Fruit fly (Drosophila melanogaster) whole organism, embryonic: Measurements from ENCODE around the gene CG11912.
A peak's percentile ranks its signal among the peaks of the same experiment; 100 is the strongest.

ENCODE experiments used
- ATbp ChIP-seq: fragments of 200-800 bp; sonication (Bioruptor generic); optimal IDR thresholded peaks from 2 replicates; lab custom pipeline; 2017; ENCODE audit warnings: missing biosample characterization, mild to moderate bottlenecking, missing genetic modification characterization, missing genetic modification reagents
- Bgb ChIP-seq: fragments of 200-800 bp; sonication (Bioruptor generic); IDR thresholded peaks from 2 replicates; pipeline ENCODE4 v1.3.6; 2022; ENCODE audit warnings: missing biosample characterization, missing genetic modification characterization; ENCODE audit not compliant: partially characterized antibody
- CG10654 ChIP-seq: fragments of 200-800 bp; sonication (Bioruptor generic); optimal IDR thresholded peaks from 2 replicates; lab custom pipeline; 2016; ENCODE audit warnings: missing biosample characterization, missing genetic modification characterization
- CG12071 ChIP-seq: fragments of 200-800 bp; sonication (Bioruptor generic); optimal IDR thresholded peaks from 3 replicates; lab custom pipeline; 2018; ENCODE audit warnings: missing biosample characterization, mild to moderate bottlenecking, missing genetic modification characterization
- CG12391 ChIP-seq: fragments of 200-800 bp; sonication (Bioruptor generic); optimal IDR thresholded peaks from 3 replicates; lab custom pipeline; 2018; ENCODE audit warnings: missing biosample characterization, mild to moderate bottlenecking, missing genetic modification characterization, moderate library complexity
- CG14710 ChIP-seq: fragments of 200-800 bp; sonication (Bioruptor generic); optimal IDR thresholded peaks from 3 replicates; lab custom pipeline; 2019; ENCODE audit warnings: missing biosample characterization, mild to moderate bottlenecking, missing genetic modification characterization, moderate library complexity
- CG15269 ChIP-seq: fragments of 200-800 bp; sonication (Bioruptor generic); optimal IDR thresholded peaks from 2 replicates; lab custom pipeline; 2018; ENCODE audit warnings: missing biosample characterization, mild to moderate bottlenecking, missing genetic modification characterization, moderate library complexity
- CG15479 ChIP-seq: fragments of 200-800 bp; sonication (Bioruptor generic); optimal IDR thresholded peaks from 3 replicates; lab custom pipeline; 2019; ENCODE audit warnings: missing biosample characterization, mild to moderate bottlenecking, missing genetic modification characterization, moderate library complexity
- CG17912 ChIP-seq: fragments of 200-800 bp; sonication (Bioruptor generic); optimal IDR thresholded peaks from 2 replicates; lab custom pipeline; 2018; ENCODE audit warnings: missing biosample characterization, mild to moderate bottlenecking, missing genetic modification characterization
- CG18476 ChIP-seq: fragments of 200-800 bp; sonication (Bioruptor generic); optimal IDR thresholded peaks from 2 replicates; lab custom pipeline; 2016; ENCODE audit warnings: missing biosample characterization, mild to moderate bottlenecking, missing genetic modification characterization
- CG30020 ChIP-seq: fragments of 200-800 bp; optimal IDR thresholded peaks from 2 replicates; lab custom pipeline; 2019; ENCODE audit warnings: missing biosample characterization, mild to moderate bottlenecking, missing genetic modification characterization, moderate library complexity
- CG30431 ChIP-seq: fragments of 200-800 bp; sonication (Bioruptor generic); optimal IDR thresholded peaks from 2 replicates; lab custom pipeline; 2017; ENCODE audit warnings: missing biosample characterization, missing genetic modification characterization
- CG3163 ChIP-seq: fragments of 200-800 bp; sonication (Bioruptor generic); optimal IDR thresholded peaks from 3 replicates; lab custom pipeline; 2016; ENCODE audit warnings: missing biosample characterization, missing genetic modification characterization
- CG3407 ChIP-seq: fragments of 200-800 bp; sonication (Bioruptor generic); optimal IDR thresholded peaks from 2 replicates; lab custom pipeline; 2018; ENCODE audit warnings: missing biosample characterization, mild to moderate bottlenecking, missing genetic modification characterization
- CG34376 ChIP-seq: fragments of 200-800 bp; sonication (Bioruptor generic); optimal IDR thresholded peaks from 2 replicates; lab custom pipeline; 2018; ENCODE audit warnings: missing biosample characterization, mild to moderate bottlenecking, missing genetic modification characterization
- CG43689 ChIP-seq: fragments of 200-800 bp; sonication (Bioruptor generic); IDR thresholded peaks from 2 replicates; pipeline ENCODE4 v1.3.6; 2022; ENCODE audit warnings: missing biosample characterization, missing genetic modification characterization
- CG5180 ChIP-seq: fragments of 200-800 bp; sonication (Bioruptor generic); optimal IDR thresholded peaks from 3 replicates; lab custom pipeline; 2017; ENCODE audit warnings: missing biosample characterization, missing genetic modification characterization, mild to moderate bottlenecking, moderate library complexity, missing genetic modification reagents
- CG8359 ChIP-seq: fragments of 200-800 bp; sonication (Bioruptor generic); optimal IDR thresholded peaks from 2 replicates; lab custom pipeline; 2017; ENCODE audit warnings: missing biosample characterization, mild to moderate bottlenecking, missing genetic modification characterization, borderline replicate concordance
- CG8944 ChIP-seq: fragments of 200-800 bp; sonication (Bioruptor generic); optimal IDR thresholded peaks from 3 replicates; lab custom pipeline; 2016; ENCODE audit warnings: missing biosample characterization, missing genetic modification characterization
- CG9797 ChIP-seq: fragments of 200-800 bp; sonication (Bioruptor generic); optimal IDR thresholded peaks from 3 replicates; lab custom pipeline; 2018; ENCODE audit warnings: missing biosample characterization, mild to moderate bottlenecking, missing genetic modification characterization
- CG9932 ChIP-seq: fragments of 200-800 bp; sonication (Bioruptor generic); IDR thresholded peaks from 2 replicates; pipeline ENCODE4 v1.3.6; 2022; ENCODE audit warnings: missing biosample characterization, missing genetic modification characterization
- CoRest ChIP-seq: fragments of 200-800 bp; sonication (Bioruptor generic); optimal IDR thresholded peaks from 3 replicates; lab custom pipeline; 2018; ENCODE audit warnings: missing biosample characterization, mild to moderate bottlenecking, missing genetic modification characterization, moderate library complexity
- H15 ChIP-seq: fragments of 200-800 bp; sonication (Bioruptor generic); IDR thresholded peaks from 3 replicates; pipeline ENCODE4 v1.3.6; 2022; ENCODE audit warnings: missing biosample characterization, missing genetic modification characterization
- HmgZ ChIP-seq: fragments of 200-800 bp; sonication (Bioruptor generic); optimal IDR thresholded peaks from 2 replicates; lab custom pipeline; 2018; ENCODE audit warnings: missing biosample characterization, mild to moderate bottlenecking, missing genetic modification characterization
- Hr39 ChIP-seq: fragments of >200 bp; optimal IDR thresholded peaks from 2 replicates; lab custom pipeline; 2017
- Oli ChIP-seq: fragments of 200-800 bp; sonication (Bioruptor generic); optimal IDR thresholded peaks from 2 replicates; lab custom pipeline; 2018; ENCODE audit warnings: missing biosample characterization, mild to moderate bottlenecking, missing genetic modification characterization, moderate library complexity
- PHDP ChIP-seq: fragments of 200-800 bp; sonication (Bioruptor generic); optimal IDR thresholded peaks from 3 replicates; lab custom pipeline; 2018; ENCODE audit warnings: missing biosample characterization, mild to moderate bottlenecking, missing genetic modification characterization, moderate library complexity
- Ravus ChIP-seq: fragments of 200-800 bp; sonication (Bioruptor generic); IDR thresholded peaks from 2 replicates; pipeline ENCODE4 v1.3.6; 2022; ENCODE audit warnings: missing biosample characterization, missing genetic modification characterization
- ato ChIP-seq: fragments of 200-800 bp; sonication (Bioruptor generic); IDR thresholded peaks from 2 replicates; pipeline ENCODE4 v1.3.6; 2022; ENCODE audit warnings: missing biosample characterization, missing genetic modification characterization; ENCODE audit not compliant: partially characterized antibody
- bab2 ChIP-seq: fragments of 200-800 bp; sonication (Bioruptor generic); optimal IDR thresholded peaks from 2 replicates; lab custom pipeline; 2016; ENCODE audit warnings: missing biosample characterization, missing genetic modification characterization
- corto ChIP-seq: fragments of 200-800 bp; sonication (Bioruptor generic); optimal IDR thresholded peaks from 2 replicates; lab custom pipeline; 2016; ENCODE audit warnings: missing biosample characterization, mild to moderate bottlenecking, missing genetic modification characterization, moderate library complexity
- croc ChIP-seq: fragments of 200-800 bp; sonication (Bioruptor generic); conservative IDR thresholded peaks from 3 replicates; pipeline ENCODE4 v1.3.6; 2022; ENCODE audit warnings: missing biosample characterization, missing genetic modification characterization
- dm ChIP-seq: fragments of 200-800 bp; sonication (Bioruptor generic); optimal IDR thresholded peaks from 3 replicates; lab custom pipeline; 2016; ENCODE audit warnings: missing biosample characterization, missing genetic modification characterization
- emc ChIP-seq: fragments of 200-800 bp; sonication (Bioruptor generic); optimal IDR thresholded peaks from 2 replicates; lab custom pipeline; 2016; ENCODE audit warnings: missing biosample characterization, missing genetic modification characterization
- fd102C ChIP-seq: fragments of 200-800 bp; sonication (Bioruptor generic); optimal IDR thresholded peaks from 2 replicates; lab custom pipeline; 2018; ENCODE audit warnings: missing biosample characterization, mild to moderate bottlenecking, missing genetic modification characterization, moderate library complexity
- fd96Cb ChIP-seq: fragments of 200-800 bp; sonication (Bioruptor generic); optimal IDR thresholded peaks from 2 replicates; lab custom pipeline; 2018; ENCODE audit warnings: missing biosample characterization, mild to moderate bottlenecking, missing genetic modification characterization, moderate library complexity
- gro ChIP-seq: fragments of 200-800 bp; sonication (Bioruptor generic); optimal IDR thresholded peaks from 2 replicates; lab custom pipeline; 2016; ENCODE audit warnings: missing biosample characterization, missing genetic modification characterization
- hb ChIP-seq: fragments of 200-800 bp; sonication (Bioruptor generic); IDR thresholded peaks from 3 replicates; pipeline ENCODE4 v1.3.6; 2022; ENCODE audit warnings: missing biosample characterization, missing genetic modification characterization; ENCODE audit not compliant: partially characterized antibody
- jigr1 ChIP-seq: fragments of 200-800 bp; sonication (Bioruptor generic); IDR thresholded peaks from 3 replicates; pipeline ENCODE4 v1.3.6; 2022; ENCODE audit warnings: missing biosample characterization, missing genetic modification characterization
- lmd ChIP-seq: fragments of 200-800 bp; sonication (Bioruptor generic); IDR thresholded peaks from 2 replicates; pipeline ENCODE4 v1.3.6; 2022; ENCODE audit warnings: missing biosample characterization, missing genetic modification characterization
- p53 ChIP-seq: fragments of 200-800 bp; sonication (Bioruptor generic); optimal IDR thresholded peaks from 2 replicates; lab custom pipeline; 2016; ENCODE audit warnings: missing biosample characterization, missing genetic modification characterization
- pb ChIP-seq: fragments of 200-800 bp; sonication (Bioruptor generic); optimal IDR thresholded peaks from 3 replicates; lab custom pipeline; 2016; ENCODE audit warnings: missing biosample characterization, missing genetic modification characterization
- pros ChIP-seq: fragments of 200-800 bp; sonication (Bioruptor generic); optimal IDR thresholded peaks from 3 replicates; lab custom pipeline; 2019; ENCODE audit warnings: missing biosample characterization, mild to moderate bottlenecking, missing genetic modification characterization, moderate library complexity
- seq ChIP-seq: fragments of 200-800 bp; sonication (Bioruptor generic); IDR thresholded peaks from 2 replicates; pipeline ENCODE4 v1.3.6; 2022; ENCODE audit warnings: missing biosample characterization, missing genetic modification characterization
- sim ChIP-seq: fragments of 200-800 bp; sonication (Bioruptor generic); IDR thresholded peaks from 2 replicates; pipeline ENCODE4 v1.3.6; 2022; ENCODE audit warnings: missing biosample characterization, missing genetic modification characterization
- sr ChIP-seq: fragments of 200-800 bp; sonication (Bioruptor generic); IDR thresholded peaks from 3 replicates; pipeline ENCODE4 v1.3.6; 2022; ENCODE audit warnings: missing biosample characterization, missing genetic modification characterization
- stc ChIP-seq: fragments of 200-800 bp; sonication (Bioruptor generic); IDR thresholded peaks from 2 replicates; pipeline ENCODE4 v1.3.6; 2022; ENCODE audit warnings: missing biosample characterization, missing genetic modification characterization
- tx ChIP-seq: fragments of 200-800 bp; sonication (Bioruptor generic); optimal IDR thresholded peaks from 2 replicates; lab custom pipeline; 2016; ENCODE audit warnings: missing biosample characterization, missing genetic modification characterization
- vfl ChIP-seq: fragments of 200-800 bp; sonication (Bioruptor generic); optimal IDR thresholded peaks from 2 replicates; lab custom pipeline; 2016; ENCODE audit warnings: missing biosample characterization, missing genetic modification characterization
- vnd ChIP-seq: fragments of 200-800 bp; sonication (Bioruptor generic); IDR thresholded peaks from 3 replicates; pipeline ENCODE4 v1.3.6; 2022; ENCODE audit warnings: missing biosample characterization, missing genetic modification characterization; ENCODE audit not compliant: partially characterized antibody
- zen2 ChIP-seq: fragments of 200-800 bp; sonication (Bioruptor generic); IDR thresholded peaks from 3 replicates; pipeline ENCODE4 v1.3.6; 2022; ENCODE audit warnings: missing biosample characterization, missing genetic modification characterization; ENCODE audit not compliant: partially characterized antibody

The CG11912 gene

DNA sequence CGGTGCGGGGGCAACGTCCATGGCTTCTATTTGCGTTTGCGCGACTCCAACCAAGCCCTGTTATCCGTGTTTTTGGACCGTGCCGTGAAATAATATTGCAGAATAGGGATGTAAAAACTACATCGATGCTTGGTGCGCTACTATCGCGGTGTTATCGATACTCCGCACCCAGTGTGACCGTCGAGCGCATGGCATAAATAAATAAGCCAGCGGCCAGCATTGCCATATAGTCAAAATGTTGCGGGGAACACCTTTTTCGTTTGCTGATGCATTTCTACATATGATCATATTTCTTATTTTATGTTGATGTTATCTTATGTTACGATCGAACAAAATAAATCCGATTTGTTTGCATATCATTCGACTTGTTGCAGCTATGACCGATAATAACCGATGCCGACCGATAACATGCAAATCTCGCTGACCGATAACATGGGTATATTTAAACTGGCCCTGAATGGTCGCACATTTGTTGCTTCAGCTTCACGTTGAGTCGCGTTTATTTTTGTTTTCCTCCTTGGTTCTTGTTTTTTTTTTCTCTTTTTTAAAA is 41.9 kb downstream of the CG11912 start, which contains the start of gene smo (continued):
- peak; percentile 57 for TF ChIP-seq CG12391 (tag; lab: Kevin White, UChicago)
- TF ChIP-seq CG30020 = peak; percentile 52
- TF ChIP-seq fd102C (GFP tag; lab: Kevin White, UChicago) = no peak
- TF ChIP-seq croc (GFP tag; lab: Robert Waterston, UW) = no peak
- peak; percentile 39 for TF ChIP-seq CoRest (tag; lab: Kevin White, UChicago)
- TF ChIP-seq jigr1 (GFP tag; lab: Robert Waterston, UW) = no peak
- no peak for TF ChIP-seq pb (GFP tag; lab: Kevin White, UChicago)
- TF ChIP-seq CG3407 = no peak
- no peak for TF ChIP-seq tx (GFP tag; lab: Kevin White, UChicago)
- TF ChIP-seq CG12071 (GFP tag; lab: Kevin White, UChicago) = no peak
- TF ChIP-seq vnd (GFP tag; lab: Robert Waterston, UW) = peak; percentile 79
- TF ChIP-seq HmgZ (tag; lab: Kevin White, UChicago) = peak; percentile 70
- no peak for TF ChIP-seq sr
- no peak for TF ChIP-seq sim
- TF ChIP-seq corto (GFP tag; lab: Kevin White, UChicago) = no peak
- no peak for TF ChIP-seq CG5180 (GFP tag; lab: Kevin White, UChicago)
- TF ChIP-seq CG10654 (GFP tag; lab: Kevin White, UChicago) = peak; percentile 56
- no peak for TF ChIP-seq Ravus (GFP tag; lab: Robert Waterston, UW)
- TF ChIP-seq CG34376 = no peak
- no peak for TF ChIP-seq H15
- no peak for TF ChIP-seq lmd
- TF ChIP-seq emc (GFP tag; lab: Kevin White, UChicago) = no peak
- no peak for TF ChIP-seq pros (GFP tag; lab: Kevin White, UChicago)
- no peak for TF ChIP-seq fd96Cb (tag; lab: Kevin White, UChicago)
- TF ChIP-seq CG15269 = no peak
- TF ChIP-seq dm (GFP tag; lab: Kevin White, UChicago) = peak; percentile 83
- no peak for TF ChIP-seq CG17912 (GFP tag; lab: Kevin White, UChicago)
- no peak for TF ChIP-seq ATbp
- TF ChIP-seq CG8359 = no peak
- TF ChIP-seq CG43689 = no peak
- TF ChIP-seq ato = peak; percentile 81
- TF ChIP-seq Oli = no peak
- no peak for TF ChIP-seq CG18476 (GFP tag; lab: Kevin White, UChicago)
- TF ChIP-seq CG30431 (GFP tag; lab: Kevin White, UChicago) = no peak
- peak; percentile 87 for TF ChIP-seq Bgb (GFP tag; lab: Robert Waterston, UW)
- peak; percentile 57 for TF ChIP-seq CG9932
- peak; percentile 96 for TF ChIP-seq CG9797
- TF ChIP-seq Hr39 (lab: Kevin White, UChicago) = no peak
- TF ChIP-seq CG3163 (GFP tag; lab: Kevin White, UChicago) = peak; percentile 40
- peak; percentile 32 for TF ChIP-seq PHDP (tag; lab: Kevin White, UChicago)
- no peak for TF ChIP-seq seq (GFP tag; lab: Robert Waterston, UW)
- TF ChIP-seq zen2 (GFP tag; lab: Robert Waterston, UW) = peak; percentile 57; the same call in 1 of the 3 replicates
- TF ChIP-seq bab2 (GFP tag; lab: Kevin White, UChicago) = peak; percentile 30
- peak; percentile 69 for TF ChIP-seq p53 (GFP tag; lab: Kevin White, UChicago)
- TF ChIP-seq gro (GFP tag; lab: Kevin White, UChicago) = peak; percentile 32
- no peak for TF ChIP-seq stc (GFP tag; lab: Robert Waterston, UW)
- peak; percentile 84 for TF ChIP-seq CG14710 (tag; lab: Kevin White, UChicago)
- peak; percentile 54 for TF ChIP-seq CG8944 (GFP tag; lab: Kevin White, UChicago)
- peak; percentile 89 for TF ChIP-seq hb (GFP tag; lab: Robert Waterston, UW)
- peak; percentile 3 for TF ChIP-seq vfl (GFP tag; lab: Kevin White, UChicago)
- TF ChIP-seq CG15479 (GFP tag; lab: Kevin White, UChicago) = no peak
